Worm (Caenorhabditis elegans) whole organism, late embryonic: ENCODE measurements around the gene M28.8.

Experiments
- ama-1 ChIP-seq: fragments of 150-350 bp; optimal IDR thresholded peaks from 2 replicates; lab custom pipeline; 2014
- hlh-30 ChIP-seq: sonication (generic microtip); optimal IDR thresholded peaks from 2 replicates; lab custom pipeline; 2017; ENCODE audit warnings: antibody characterized with exemption, missing genetic modification characterization, missing compliant biosample characterization; ENCODE audit not compliant: insufficient read depth
- lim-6 ChIP-seq: sonication (generic microtip); optimal IDR thresholded peaks from 2 replicates; lab custom pipeline; 2016; ENCODE audit warnings: missing genetic modification characterization, missing compliant biosample characterization
- mec-3 ChIP-seq: sonication (generic microtip); optimal IDR thresholded peaks from 2 replicates; lab custom pipeline; 2016; ENCODE audit warnings: borderline replicate concordance, missing genetic modification characterization, missing compliant biosample characterization
- nhr-11 ChIP-seq: fragments of 150-350 bp; optimal IDR thresholded peaks from 2 replicates; lab custom pipeline; 2014; ENCODE audit warnings: missing biosample characterization, missing genetic modification characterization
- pat-9 ChIP-seq: fragments of 200-800 bp; sonication (Bioruptor generic); optimal IDR thresholded peaks from 2 replicates; lab custom pipeline; 2018; ENCODE audit warnings: mild to moderate bottlenecking, missing genetic modification characterization, moderate library complexity, missing compliant biosample characterization
- pha-2 ChIP-seq: sonication (generic microtip); optimal IDR thresholded peaks from 2 replicates; lab custom pipeline; 2017; ENCODE audit warnings: mild to moderate bottlenecking, missing genetic modification characterization, missing compliant biosample characterization
- pha-4 ChIP-seq: fragments of 150-350 bp; optimal IDR thresholded peaks from 2 replicates; lab custom pipeline; 2018; ENCODE audit warnings: missing biosample characterization, missing genetic modification reagents, missing genetic modification characterization
- tbx-2 ChIP-seq: sonication (generic microtip); optimal IDR thresholded peaks from 2 replicates; lab custom pipeline; 2016; ENCODE audit warnings: missing genetic modification characterization, missing compliant biosample characterization

ce11 chrII:10605512-10605911 is 22.6 kb upstream of the M28.8 start, which contains the start of gene taf-13:
- no peak for TF ChIP-seq tbx-2 (tag; lab: Kevin White, UChicago)
- TF ChIP-seq nhr-11 (tag; lab: Kevin White, UChicago): no peak
- TF ChIP-seq hlh-30: no peak
- TF ChIP-seq pat-9 (tag; lab: Kevin White, UChicago): no peak
- no peak for TF ChIP-seq pha-2 (tag; lab: Kevin White, UChicago)
- TF ChIP-seq pha-4 (tag; lab: Kevin White, UChicago): no peak
- TF ChIP-seq ama-1: no peak
- TF ChIP-seq mec-3 (tag; lab: Kevin White, UChicago): no peak
- TF ChIP-seq lim-6 (tag; lab: Kevin White, UChicago): no peak
